Worm (Caenorhabditis elegans) whole organism, L4/young adult: Measurements from ENCODE around the gene T19H5.7.

Source experiments
- W03F9.2 ChIP-seq: fragments of 150-350 bp; optimal IDR thresholded peaks from 2 replicates; lab custom pipeline; 2014; ENCODE audit warnings: missing biosample characterization, missing genetic modification characterization
- dao-5 ChIP-seq: sonication (generic microtip); optimal IDR thresholded peaks from 2 replicates; lab custom pipeline; 2016; ENCODE audit warnings: missing genotype, missing genetic modification characterization, moderate library complexity, missing compliant biosample characterization
- him-1 ChIP-seq: sonication (generic microtip); optimal IDR thresholded peaks from 2 replicates; lab custom pipeline; 2016; ENCODE audit warnings: missing genotype, missing genetic modification reagents, missing genetic modification characterization, missing compliant biosample characterization

The T19H5.7 gene

ce11 chrII:9480006-9480405 is at the start of gene T19H5.7:
Gene T19H5.7, minus strand, starts transcription at chrII:9480106.
- TF ChIP-seq him-1 (tag; lab: Kevin White, UChicago), result no peak
- no peak for TF ChIP-seq W03F9.2 (tag; lab: Kevin White, UChicago)
- no peak for TF ChIP-seq dao-5

ce11 chrII:9528480-9528879 is 48.6 kb upstream of the T19H5.7 start, which contains the start of gene sra-2:
Gene sra-2, plus strand, starts transcription at chrII:9528780.
- TF ChIP-seq dao-5 (no peak), him-1 (tag; lab: Kevin White, UChicago) (no peak), W03F9.2 (tag; lab: Kevin White, UChicago) (no peak)

- TF ChIP-seq dao-5 (no peak), him-1 (tag; lab: Kevin White, UChicago) (no peak), W03F9.2 (tag; lab: Kevin White, UChicago) (no peak)
Observed at ce11 chrII:9523539-9524224, 43.8 kb upstream of the T19H5.7 start, which contains the start of gene mex-6. Gene mex-6, plus strand, starts transcription at chrII:9524174.

ce11 chrII:9522986-9523385 is 43.1 kb upstream of the T19H5.7 start, which contains the start of gene AH6.17:
Gene AH6.17, plus strand, starts transcription at chrII:9523170.
- TF ChIP-seq dao-5 (no peak), W03F9.2 (tag; lab: Kevin White, UChicago) (no peak), him-1 (tag; lab: Kevin White, UChicago) (no peak)

ce11 chrII:9521570-9521969 is 41.7 kb upstream of the T19H5.7 start, which contains the start of gene sra-1:
Gene sra-1, minus strand, starts transcription at chrII:9521670.
- no peak for TF ChIP-seq W03F9.2 (tag; lab: Kevin White, UChicago)
- no peak for TF ChIP-seq him-1 (tag; lab: Kevin White, UChicago)

- no peak for TF ChIP-seq W03F9.2 (tag; lab: Kevin White, UChicago)
Observed at ce11 chrII:9518781-9519180, 38.9 kb upstream of the T19H5.7 start, which contains the start of the genes sfxn-1.1 and AH6.3. Gene sfxn-1.1, minus strand, starts transcription at chrII:9518881. Gene AH6.3, plus strand, starts transcription at chrII:9519055.

ce11 chrII:9516836-9517235 is 36.9 kb upstream of the T19H5.7 start, which contains the start of gene gcy-1:
Gene gcy-1, minus strand, starts transcription at chrII:9516936.
- TF ChIP-seq dao-5, result no peak
- no peak for TF ChIP-seq him-1 (tag; lab: Kevin White, UChicago)
- TF ChIP-seq W03F9.2 (tag; lab: Kevin White, UChicago), result no peak

ce11 chrII:9507181-9507580 is 27.3 kb upstream of the T19H5.7 start, which contains the start of gene gcy-3:
Gene gcy-3, minus strand, starts transcription at chrII:9507281.
- TF ChIP-seq him-1 (tag; lab: Kevin White, UChicago) (no peak), dao-5 (no peak), W03F9.2 (tag; lab: Kevin White, UChicago) (no peak)

ce11 chrII:9501955-9502354 is 22.0 kb upstream of the T19H5.7 start:
- no peak for TF ChIP-seq W03F9.2 (tag; lab: Kevin White, UChicago)
- no peak for TF ChIP-seq him-1 (tag; lab: Kevin White, UChicago)
- TF ChIP-seq dao-5, result no peak

ce11 chrII:9500926-9501325 is 21.0 kb upstream of the T19H5.7 start:
- TF ChIP-seq W03F9.2 (tag; lab: Kevin White, UChicago), result no peak
- TF ChIP-seq dao-5, result no peak
- no peak for TF ChIP-seq him-1 (tag; lab: Kevin White, UChicago)

- no peak for TF ChIP-seq dao-5
- no peak for TF ChIP-seq W03F9.2 (tag; lab: Kevin White, UChicago)
- no peak for TF ChIP-seq him-1 (tag; lab: Kevin White, UChicago)
Observed at ce11 chrII:9498589-9498988, 18.7 kb upstream of the T19H5.7 start.

ce11 chrII:9497309-9497708 is 17.4 kb upstream of the T19H5.7 start:
- TF ChIP-seq W03F9.2 (tag; lab: Kevin White, UChicago) (no peak), him-1 (tag; lab: Kevin White, UChicago) (no peak), dao-5 (no peak)

- TF ChIP-seq dao-5, result no peak
- no peak for TF ChIP-seq W03F9.2 (tag; lab: Kevin White, UChicago)
- no peak for TF ChIP-seq him-1 (tag; lab: Kevin White, UChicago)
Observed at ce11 chrII:9493242-9494058, 13.5 kb upstream of the T19H5.7 start.

ce11 chrII:9491045-9491444 is 11.1 kb upstream of the T19H5.7 start:
- no peak for TF ChIP-seq him-1 (tag; lab: Kevin White, UChicago)
- TF ChIP-seq dao-5, result no peak
- no peak for TF ChIP-seq W03F9.2 (tag; lab: Kevin White, UChicago)
